Worm (Caenorhabditis elegans): ENCODE data around the gene ZK177.2.

DNA sequence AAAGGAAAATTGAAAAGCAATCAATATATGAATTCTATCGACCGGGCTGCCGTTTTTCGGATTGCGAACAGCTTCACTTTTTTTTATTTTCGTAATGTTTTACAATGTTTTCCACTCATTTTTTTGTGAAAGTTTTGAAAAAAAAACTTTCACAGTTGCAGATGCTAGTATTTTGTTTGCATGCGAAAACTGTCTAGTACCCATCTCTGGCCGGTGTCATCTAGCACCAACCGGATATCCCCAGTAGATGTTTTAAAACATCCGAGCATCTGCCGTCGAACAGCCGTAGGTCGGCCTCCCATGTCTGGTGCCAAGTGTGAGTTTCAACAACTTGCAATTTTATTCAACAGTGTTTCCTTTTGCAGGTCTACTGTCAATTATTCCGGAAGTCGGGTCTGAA is 2.4 kb downstream of the ZK177.2 start, which contains the start of gene ZK177.12:
- TF ChIP-seq unc-62 (GFP tag; optimal IDR thresholded peaks at IDR 0.05) (no peak), nhr-10 (tag; optimal IDR thresholded peaks at IDR 0.05) (no peak), nhr-23 (tag; optimal IDR thresholded peaks at IDR 0.05) (no peak), blmp-1 (tag; optimal IDR thresholded peaks at IDR 0.05; ENCODE audit: insufficient read depth) (no peak), crh-2 (tag; optimal IDR thresholded peaks at IDR 0.05) (no peak), nhr-11 (tag; optimal IDR thresholded peaks at IDR 0.05) (no peak), ceh-82 (tag; optimal IDR thresholded peaks at IDR 0.05) (no peak), lin-11 (tag; optimal IDR thresholded peaks at IDR 0.05) (no peak), mbf-1 (tag; optimal IDR thresholded peaks at IDR 0.05) (no peak)

Data from whole organism, L2 larva.